Worm (Caenorhabditis elegans) whole organism, early embryonic: ENCODE data around the gene C05C12.1.

Source experiments
- ama-1 ChIP-seq: fragments of 150-350 bp; optimal IDR thresholded peaks from 2 replicates; lab custom pipeline; 2014
- ceh-36 ChIP-seq: sonication (generic microtip); optimal IDR thresholded peaks from 2 replicates; lab custom pipeline; 2016; ENCODE audit warnings: missing genetic modification characterization, inconsistent platforms, missing compliant biosample characterization
- tbx-11 ChIP-seq: fragments of 200-800 bp; sonication (Bioruptor generic); IDR thresholded peaks from 2 replicates; pipeline ENCODE4 v1.3.6; 2022; ENCODE audit warnings: missing genetic modification characterization, missing compliant biosample characterization

DNA sequence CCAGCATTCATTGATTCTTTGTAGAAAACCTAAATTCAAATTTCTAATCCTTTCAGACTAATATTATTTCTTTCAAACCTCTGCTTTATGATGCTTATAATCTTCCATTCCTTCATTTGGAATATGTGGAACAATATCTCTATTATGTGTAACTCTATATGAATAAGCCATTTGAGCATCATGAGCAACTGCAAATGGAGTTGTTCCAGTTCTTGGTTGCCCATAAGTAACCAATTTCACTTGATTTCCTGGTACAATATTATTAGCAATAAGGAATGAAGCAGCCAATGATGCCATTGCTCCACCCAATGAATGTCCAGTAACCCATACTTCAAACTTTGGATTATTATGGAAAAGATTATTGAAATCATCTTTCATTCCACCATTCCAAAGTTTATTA is 51.2 kb downstream of the C05C12.1 start:
- TF ChIP-seq ama-1 (lab: Kevin White, UChicago) (no peak), ceh-36 (tag; lab: Kevin White, UChicago) (no peak), tbx-11 (GFP tag; lab: Robert Waterston, UW) (no peak)
